Worm (Caenorhabditis elegans): ENCODE data around the gene F54B11.10.

DNA sequence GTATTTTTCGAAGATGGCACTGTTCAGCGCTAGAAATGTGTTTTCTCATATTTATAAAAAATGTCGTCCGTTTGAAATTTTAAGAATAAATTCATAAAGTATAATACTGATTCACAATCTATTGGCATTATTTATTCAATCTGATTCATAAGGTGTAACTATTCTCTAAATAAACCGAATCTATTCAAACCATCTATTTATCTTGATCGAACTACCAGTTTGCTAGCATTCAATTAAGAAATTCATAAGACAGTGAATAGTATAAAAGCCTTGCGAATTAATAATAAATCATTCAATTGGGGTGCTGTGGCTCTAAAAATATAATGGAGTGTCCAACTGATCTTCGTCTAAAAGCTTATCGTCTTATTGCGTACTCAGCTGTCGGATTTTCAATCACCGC is 9.3 kb downstream of the F54B11.10 start, which contains the start of gene col-44:
- TF ChIP-seq pha-4 (tag; optimal IDR thresholded peaks at IDR 0.05) = no peak
- TF ChIP-seq nhr-237 (tag; optimal IDR thresholded peaks at IDR 0.05) = no peak
- TF ChIP-seq elt-2 (tag; optimal IDR thresholded peaks at IDR 0.05) = no peak
- TF ChIP-seq mdl-1 (tag; optimal IDR thresholded peaks at IDR 0.05) = no peak
- no peak for TF ChIP-seq nhr-43 (tag; optimal IDR thresholded peaks at IDR 0.05; ENCODE audit: poor library complexity, severe bottlenecking)
- no peak for TF ChIP-seq R02D3.7 (tag; optimal IDR thresholded peaks at IDR 0.05)
- no peak for TF ChIP-seq ZK546.5 (tag; optimal IDR thresholded peaks at IDR 0.05)
- no peak for TF ChIP-seq unc-62 (GFP tag; optimal IDR thresholded peaks at IDR 0.05)
- no peak for TF ChIP-seq jun-1 (tag; optimal IDR thresholded peaks at IDR 0.05)
- no peak for TF ChIP-seq skn-1 (tag; optimal IDR thresholded peaks at IDR 0.05)
- no peak for TF ChIP-seq nhr-28 (tag; optimal IDR thresholded peaks at IDR 0.05)
- TF ChIP-seq ztf-11 (tag; optimal IDR thresholded peaks at IDR 0.05) = no peak

Data from whole organism, L3 larva.